Worm (Caenorhabditis elegans) whole organism, L3 larva: Measurements from ENCODE around the gene C50D2.1.

Source experiments
- ama-1 ChIP-seq: fragments of 150-350 bp; optimal IDR thresholded peaks from 2 replicates; lab custom pipeline; 2018
- ceh-28 ChIP-seq: fragments of 150-350 bp; optimal IDR thresholded peaks from 2 replicates; lab custom pipeline; 2014; ENCODE audit warnings: missing biosample characterization, missing genetic modification reagents, missing genetic modification characterization
- ceh-82 ChIP-seq: fragments of 150-350 bp; optimal IDR thresholded peaks from 2 replicates; lab custom pipeline; 2014; ENCODE audit warnings: missing biosample characterization, missing genetic modification characterization
- egl-27 ChIP-seq: sonication (generic microtip); optimal IDR thresholded peaks from 4 replicates; lab custom pipeline; 2017; ENCODE audit warnings: missing biosample characterization, missing genetic modification reagents, missing genetic modification characterization
- elt-1 ChIP-seq: fragments of 150-350 bp; optimal IDR thresholded peaks from 2 replicates; lab custom pipeline; 2014; ENCODE audit warnings: missing biosample characterization, missing genetic modification characterization
- fos-1 ChIP-seq: fragments of 150-350 bp; optimal IDR thresholded peaks from 2 replicates; lab custom pipeline; 2014; ENCODE audit warnings: missing biosample characterization, missing genetic modification characterization
- lin-39 ChIP-seq: fragments of 150-350 bp; optimal IDR thresholded peaks from 2 replicates; lab custom pipeline; 2018; ENCODE audit warnings: missing biosample characterization, missing genetic modification reagents, missing genetic modification characterization
- mdl-1 ChIP-seq: fragments of 150-350 bp; optimal IDR thresholded peaks from 2 replicates; lab custom pipeline; 2014; ENCODE audit warnings: missing biosample characterization, missing genetic modification characterization
- nhr-23 ChIP-seq: fragments of 150-350 bp; optimal IDR thresholded peaks from 2 replicates; lab custom pipeline; 2014; ENCODE audit warnings: missing biosample characterization, missing genetic modification reagents, missing genetic modification characterization
- nhr-76 ChIP-seq: fragments of 150-350 bp; sonication (generic microtip); optimal IDR thresholded peaks from 5 replicates; lab custom pipeline; 2014; ENCODE audit warnings: missing biosample characterization, missing genetic modification characterization
- skn-1 ChIP-seq: fragments of 150-350 bp; optimal IDR thresholded peaks from 2 replicates; lab custom pipeline; 2014; ENCODE audit warnings: missing biosample characterization, missing genetic modification characterization
- snpc-4 ChIP-seq: fragments of 150-350 bp; optimal IDR thresholded peaks from 2 replicates; lab custom pipeline; 2014; ENCODE audit warnings: missing biosample characterization, missing genetic modification characterization
- tbx-2 ChIP-seq: sonication (generic microtip); optimal IDR thresholded peaks from 2 replicates; lab custom pipeline; 2016; ENCODE audit warnings: mild to moderate bottlenecking, missing genetic modification characterization, missing compliant biosample characterization
- unc-62 ChIP-seq: fragments of 150-350 bp; sonication (generic microtip); optimal IDR thresholded peaks from 4 replicates; lab custom pipeline; 2014; ENCODE audit warnings: missing biosample characterization, missing genetic modification reagents, missing genetic modification characterization

- TF ChIP-seq ceh-28 (no peak), ama-1 (lab: Kevin White, UChicago) (no peak), tbx-2 (tag; lab: Kevin White, UChicago) (no peak), fos-1 (tag; lab: Kevin White, UChicago) (no peak), mdl-1 (tag; lab: Kevin White, UChicago) (no peak), snpc-4 (no peak), nhr-76 (tag; lab: Kevin White, UChicago) (no peak), skn-1 (tag; lab: Kevin White, UChicago) (no peak), elt-1 (tag; lab: Kevin White, UChicago) (no peak), egl-27 (tag; lab: Kevin White, UChicago) (no peak), lin-39 (tag; lab: Kevin White, UChicago) (no peak), nhr-23 (tag; lab: Kevin White, UChicago) (no peak), ceh-82 (tag; lab: Kevin White, UChicago) (no peak), unc-62 (no peak)
These were observed 6.0 kb upstream of the C50D2.1 start for ce11 chrII:105327-105882.
